Fruit fly (Drosophila melanogaster): ENCODE data around the gene zfh1.

Gene zfh1

DNA sequence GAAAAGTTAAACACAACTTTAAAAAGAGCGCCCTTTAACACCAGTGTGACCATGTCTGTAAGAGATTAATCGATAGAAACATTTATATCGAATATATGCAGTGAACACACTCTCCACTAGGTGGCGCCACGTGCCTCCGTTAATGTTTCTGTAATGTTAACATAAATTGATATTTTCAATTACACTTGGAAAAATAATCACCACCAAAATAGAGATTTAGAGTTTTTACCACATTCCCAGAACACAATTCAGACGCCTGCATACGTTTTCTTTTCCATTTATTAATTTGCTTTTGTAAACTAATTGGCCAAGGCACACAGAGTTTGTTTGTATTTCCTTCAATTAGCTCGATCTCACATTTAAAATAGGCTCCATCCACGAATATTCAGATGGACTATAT lies 23.6 kb downstream of the zfh1 start (continued):
- TF ChIP-seq insv (GFP tag; optimal IDR thresholded peaks at IDR 0.05): no peak
- no peak for TF ChIP-seq crc (GFP tag; optimal IDR thresholded peaks at IDR 0.05)
- peak; percentile 26 for TF ChIP-seq pzg (GFP tag; optimal IDR thresholded peaks at IDR 0.05)
- peak; percentile 69 for TF ChIP-seq unc-4 (GFP tag; IDR thresholded peaks at IDR 0.05; ENCODE audit: partially characterized antibody)
- peak; percentile 20 for TF ChIP-seq Sry-δ (GFP tag; optimal IDR thresholded peaks at IDR 0.05)
- peak; percentile 79 for TF ChIP-seq dysf (GFP tag; IDR thresholded peaks at IDR 0.05)
- TF ChIP-seq CG3163 (GFP tag; optimal IDR thresholded peaks at IDR 0.05): no peak
- TF ChIP-seq mam (GFP tag; optimal IDR thresholded peaks at IDR 0.05): peak; percentile 43
- TF ChIP-seq CG7556 (GFP tag; optimal IDR thresholded peaks at IDR 0.05): peak; percentile 34
- TF ChIP-seq Atf-2 (GFP tag; optimal IDR thresholded peaks at IDR 0.05): no peak
- peak; percentile 37 for TF ChIP-seq CG30403 (GFP tag; optimal IDR thresholded peaks at IDR 0.05)
- TF ChIP-seq Poxn (GFP tag; IDR thresholded peaks at IDR 0.05): no peak
- TF ChIP-seq nerfin-2 (GFP tag; IDR thresholded peaks at IDR 0.05; ENCODE audit: partially characterized antibody): no peak
- TF ChIP-seq bowl (GFP tag; IDR thresholded peaks at IDR 0.05): no peak
- no peak for TF ChIP-seq sqz (GFP tag; optimal IDR thresholded peaks at IDR 0.05)
- no peak for TF ChIP-seq oc (tag; optimal IDR thresholded peaks at IDR 0.05)
- no peak for TF ChIP-seq CG5180 (GFP tag; optimal IDR thresholded peaks at IDR 0.05)
- TF ChIP-seq CG11504 (tag; optimal IDR thresholded peaks at IDR 0.05): no peak
- no peak for TF ChIP-seq pros (GFP tag; optimal IDR thresholded peaks at IDR 0.05)
- no peak for TF ChIP-seq CG8478 (optimal IDR thresholded peaks at IDR 0.05)
- no peak for TF ChIP-seq CG18011 (GFP tag; optimal IDR thresholded peaks at IDR 0.05)
- no peak for TF ChIP-seq CG6683 (GFP tag; optimal IDR thresholded peaks at IDR 0.05)
- TF ChIP-seq pb (GFP tag; optimal IDR thresholded peaks at IDR 0.05): no peak
- TF ChIP-seq CG11398 (GFP tag; optimal IDR thresholded peaks at IDR 0.05): no peak
- TF ChIP-seq gsb-n (tag; optimal IDR thresholded peaks at IDR 0.05): no peak
- peak; percentile 73 for TF ChIP-seq Oaz (GFP tag; IDR thresholded peaks at IDR 0.05)
- TF ChIP-seq CG4617 (GFP tag; optimal IDR thresholded peaks at IDR 0.05; ENCODE audit: borderline replicate concordance): no peak
- no peak for TF ChIP-seq GATAe (GFP tag; conservative IDR thresholded peaks at IDR 0.05)
- TF ChIP-seq ssp (GFP tag; IDR thresholded peaks at IDR 0.05): peak; percentile 54
- no peak for TF ChIP-seq CG33213 (GFP tag; optimal IDR thresholded peaks at IDR 0.05)
- no peak for TF ChIP-seq CrebB (tag; optimal IDR thresholded peaks at IDR 0.05)
- TF ChIP-seq onecut (GFP tag; IDR thresholded peaks at IDR 0.05): peak; percentile 44
- TF ChIP-seq odd (GFP tag; optimal IDR thresholded peaks at IDR 0.05): no peak
- TF ChIP-seq HHEX (GFP tag; optimal IDR thresholded peaks at IDR 0.05): no peak
- TF ChIP-seq CG8290 (GFP tag; optimal IDR thresholded peaks at IDR 0.05): no peak
- no peak for TF ChIP-seq CG8290 (tag; optimal IDR thresholded peaks at IDR 0.05)
- peak; percentile 68 for TF ChIP-seq CG7372 (GFP tag; IDR thresholded peaks at IDR 0.05)
- no peak for TF ChIP-seq CG3065 (GFP tag; optimal IDR thresholded peaks at IDR 0.05)
- peak; percentile 55 for TF ChIP-seq dati (GFP tag; IDR thresholded peaks at IDR 0.05)
- no peak for TF ChIP-seq Vsx1 (GFP tag; optimal IDR thresholded peaks at IDR 0.05)
- TF ChIP-seq Six4 (GFP tag; optimal IDR thresholded peaks at IDR 0.05): no peak
- TF ChIP-seq CG11093 (GFP tag; IDR thresholded peaks at IDR 0.05): no peak
- no peak for TF ChIP-seq CG3407 (GFP tag; optimal IDR thresholded peaks at IDR 0.05)
- no peak for TF ChIP-seq CG10565 (GFP tag; optimal IDR thresholded peaks at IDR 0.05)
- TF ChIP-seq ash1 (GFP tag; optimal IDR thresholded peaks at IDR 0.05): no peak
- no peak for TF ChIP-seq kni (GFP tag; optimal IDR thresholded peaks at IDR 0.05)
- no peak for TF ChIP-seq CG15696 (tag; optimal IDR thresholded peaks at IDR 0.05)
- peak; percentile 64 for TF ChIP-seq gem (tag; optimal IDR thresholded peaks at IDR 0.05)
- TF ChIP-seq CG4820 (GFP tag; optimal IDR thresholded peaks at IDR 0.05): no peak
- TF ChIP-seq Hmr (GFP tag; optimal IDR thresholded peaks at IDR 0.05): peak; percentile 47
- TF ChIP-seq CG3281 (GFP tag; optimal IDR thresholded peaks at IDR 0.05): peak; percentile 15
- peak; percentile 32 for TF ChIP-seq CG4424 (GFP tag; optimal IDR thresholded peaks at IDR 0.05)
- no peak for TF ChIP-seq fru (optimal IDR thresholded peaks at IDR 0.05)
